Worm (Caenorhabditis elegans) whole organism, early embryonic: ENCODE data around the gene cht-2.

Experiments used
- B0310.2 ChIP-seq: sonication (generic microtip); optimal IDR thresholded peaks from 2 replicates; lab custom pipeline; 2016; ENCODE audit warnings: mild to moderate bottlenecking, missing genetic modification characterization, missing compliant biosample characterization
- F13C5.2 ChIP-seq: sonication (generic microtip); optimal IDR thresholded peaks from 2 replicates; lab custom pipeline; 2017; ENCODE audit warnings: mild to moderate bottlenecking, missing genetic modification characterization, inconsistent platforms, missing compliant biosample characterization
- ama-1 ChIP-seq: fragments of 150-350 bp; optimal IDR thresholded peaks from 2 replicates; lab custom pipeline; 2014
- ceh-36 ChIP-seq: sonication (generic microtip); optimal IDR thresholded peaks from 2 replicates; lab custom pipeline; 2016; ENCODE audit warnings: missing genetic modification characterization, inconsistent platforms, missing compliant biosample characterization
- ets-7 ChIP-seq: sonication (generic microtip); optimal IDR thresholded peaks from 2 replicates; lab custom pipeline; 2016; ENCODE audit warnings: missing genotype, missing genetic modification characterization, missing compliant biosample characterization
- flt-1 ChIP-seq: fragments of 200-800 bp; sonication (Bioruptor generic); IDR thresholded peaks from 2 replicates; pipeline ENCODE4 v1.3.6; 2022; ENCODE audit warnings: missing genetic modification characterization, missing compliant biosample characterization
- hmbx-1 ChIP-seq: sonication (generic microtip); optimal IDR thresholded peaks from 2 replicates; lab custom pipeline; 2016; ENCODE audit warnings: mild to moderate bottlenecking, missing genetic modification characterization, missing compliant biosample characterization

DNA sequence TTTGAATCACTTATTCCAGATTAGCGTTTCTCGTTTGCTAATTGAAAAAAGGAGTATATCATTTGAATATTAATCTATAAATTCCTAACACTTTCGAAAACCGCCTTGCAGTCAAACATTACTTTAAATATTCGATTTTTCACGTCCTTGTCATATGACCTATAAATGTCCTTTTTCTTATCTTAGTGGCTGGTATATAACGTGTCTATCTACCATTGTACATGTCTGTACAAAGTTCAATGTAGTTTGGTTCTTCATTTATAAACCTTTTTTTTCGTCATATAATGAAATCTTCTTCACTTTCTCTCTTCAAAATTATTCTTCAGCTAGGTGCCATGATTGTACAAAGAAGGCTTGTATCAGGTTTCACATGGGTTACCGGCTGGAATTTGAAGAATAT lies 35.1 kb upstream of the cht-2 start, which contains the start of gene gbh-2:
- no peak for TF ChIP-seq hmbx-1 (tag; lab: Kevin White, UChicago)
- no peak for TF ChIP-seq B0310.2 (tag; lab: Kevin White, UChicago)
- TF ChIP-seq ceh-36: no peak
- no peak for TF ChIP-seq ama-1 (lab: Kevin White, UChicago)
- no peak for TF ChIP-seq flt-1 (GFP tag; lab: Robert Waterston, UW)
- TF ChIP-seq ets-7 (tag; lab: Kevin White, UChicago): no peak
- TF ChIP-seq F13C5.2 (tag; lab: Kevin White, UChicago): no peak
